Worm (Caenorhabditis elegans): ENCODE data around the gene vha-6.

DNA sequence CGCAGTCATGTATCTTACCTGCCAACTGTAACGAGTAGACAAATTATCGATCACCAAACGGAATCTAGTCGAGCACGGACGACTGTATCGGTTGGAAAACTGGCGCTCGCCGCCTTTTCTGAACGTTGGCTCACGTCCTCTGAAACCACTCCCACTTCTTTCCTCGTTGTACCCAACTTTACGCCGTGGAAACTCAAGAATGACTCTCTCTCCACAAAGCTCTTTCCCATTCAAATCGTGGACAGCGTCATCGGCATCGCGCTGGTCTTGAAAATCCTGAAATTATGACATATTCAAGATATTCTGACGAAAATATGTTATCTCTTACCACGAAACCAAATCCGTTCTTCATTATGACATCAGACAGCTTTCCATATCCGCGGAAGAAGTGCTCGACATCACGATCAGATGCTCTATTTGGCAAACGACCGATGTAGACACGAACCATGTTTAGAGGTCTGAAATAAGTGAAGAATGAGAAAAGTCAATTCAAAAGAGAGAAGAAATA is 14.3 kb upstream of the vha-6 start, which contains the start of gene rsp-2:
- TF ChIP-seq dve-1 (tag; optimal IDR thresholded peaks at IDR 0.05; ENCODE audit: insufficient read depth) = no peak
- TF ChIP-seq pha-4 (GFP tag; IDR thresholded peaks at IDR 0.05) = no peak
- no peak for TF ChIP-seq pha-4 (tag; optimal IDR thresholded peaks at IDR 0.05)
- no peak for TF ChIP-seq nhr-25 (tag; optimal IDR thresholded peaks at IDR 0.05; ENCODE audit: borderline replicate concordance, insufficient read depth)
- TF ChIP-seq hmg-1.1 (GFP tag; IDR thresholded peaks at IDR 0.05) = no peak
- TF ChIP-seq egl-27 (tag; optimal IDR thresholded peaks at IDR 0.05) = no peak
- TF ChIP-seq lin-29 (GFP tag; IDR thresholded peaks at IDR 0.05) = no peak
- TF ChIP-seq fkh-10 (GFP tag; optimal IDR thresholded peaks at IDR 0.05) = no peak
- TF ChIP-seq F37D6.2 (tag; optimal IDR thresholded peaks at IDR 0.05) = no peak
- TF ChIP-seq lsy-2 (tag; optimal IDR thresholded peaks at IDR 0.05) = no peak
- TF ChIP-seq daf-16 (GFP tag; optimal IDR thresholded peaks at IDR 0.05) = no peak
- no peak for TF ChIP-seq daf-16 (tag; optimal IDR thresholded peaks at IDR 0.05)

All from whole organism, L4 larva.